Worm (Caenorhabditis elegans) whole organism, L1 larva: ENCODE measurements around the gene zgpa-1.

ENCODE experiments used
- C04F5.9 ChIP-seq: sonication (generic microtip); optimal IDR thresholded peaks from 2 replicates; lab custom pipeline; 2016; ENCODE audit warnings: missing genetic modification characterization, missing compliant biosample characterization
- C16A3.4 ChIP-seq: fragments of 150-350 bp; optimal IDR thresholded peaks from 2 replicates; lab custom pipeline; 2014; ENCODE audit warnings: missing biosample characterization, missing genetic modification characterization
- F16B12.6 ChIP-seq: fragments of 150-350 bp; optimal IDR thresholded peaks from 2 replicates; lab custom pipeline; 2014; ENCODE audit warnings: missing biosample characterization, missing genetic modification characterization
- Y116A8C.19 ChIP-seq: sonication (generic microtip); optimal IDR thresholded peaks from 2 replicates; lab custom pipeline; 2016; ENCODE audit warnings: missing compliant biosample characterization, missing genetic modification characterization, borderline replicate concordance
- aha-1 ChIP-seq: fragments of 150-350 bp; optimal IDR thresholded peaks from 2 replicates; lab custom pipeline; 2014; ENCODE audit warnings: missing biosample characterization, missing genetic modification characterization
- aly-2 ChIP-seq: fragments of 150-350 bp; optimal IDR thresholded peaks from 2 replicates; lab custom pipeline; 2014; ENCODE audit warnings: missing biosample characterization, missing genetic modification characterization
- ama-1 ChIP-seq: fragments of 150-350 bp; optimal IDR thresholded peaks from 2 replicates; lab custom pipeline; 2014
- ceh-88 ChIP-seq: fragments of 200-800 bp; sonication (Bioruptor generic); IDR thresholded peaks from 2 replicates; pipeline ENCODE4 v1.3.6; 2022; ENCODE audit warnings: missing genetic modification characterization, missing compliant biosample characterization
- ceh-90 ChIP-seq: sonication (generic microtip); optimal IDR thresholded peaks from 2 replicates; lab custom pipeline; 2016; ENCODE audit warnings: missing genetic modification characterization, missing compliant biosample characterization
- ces-1 ChIP-seq: fragments of 150-350 bp; optimal IDR thresholded peaks from 2 replicates; lab custom pipeline; 2014; ENCODE audit warnings: missing biosample characterization, missing genetic modification reagents, missing genetic modification characterization
- dpl-1 ChIP-seq, 3 experiments: fragments of 150-350 bp in 2 of 3; sonication (generic microtip) in 1 of 3; optimal IDR thresholded peaks; 2 replicates each; lab custom pipeline; 2014 to 2017; ENCODE audit warnings: missing biosample characterization in 3 of 3, missing genetic modification characterization in 3 of 3, missing genetic modification reagents in 3 of 3
- efl-1 ChIP-seq, 4 experiments: fragments of 150-350 bp; optimal IDR thresholded peaks in 3 of 4; peaks in 1 of 4; 1 replicate in 1 of 4; 2 replicates in 3 of 4; lab custom pipeline; 2014; ENCODE audit warnings: missing biosample characterization in 2 of 4, missing genetic modification characterization in 2 of 4, missing genetic modification reagents in 2 of 4
- elt-2 ChIP-seq: sonication (generic microtip); optimal IDR thresholded peaks from 2 replicates; lab custom pipeline; 2016; ENCODE audit warnings: missing genetic modification characterization, mild to moderate bottlenecking, inconsistent platforms, missing compliant biosample characterization, missing genetic modification reagents
- ets-5 ChIP-seq: fragments of 200-800 bp; sonication (Bioruptor generic); IDR thresholded peaks from 2 replicates; pipeline ENCODE4 v1.3.6; 2022; ENCODE audit warnings: missing genetic modification characterization, missing compliant biosample characterization
- fkh-10 ChIP-seq: sonication (generic microtip); optimal IDR thresholded peaks from 2 replicates; lab custom pipeline; 2017; ENCODE audit warnings: missing biosample characterization, missing genetic modification reagents, missing genetic modification characterization
- fkh-8 ChIP-seq: sonication (generic microtip); optimal IDR thresholded peaks from 2 replicates; lab custom pipeline; 2016; ENCODE audit warnings: mild to moderate bottlenecking, missing genetic modification characterization, missing compliant biosample characterization
- grh-1 ChIP-seq: fragments of 200-800 bp; sonication (Bioruptor generic); IDR thresholded peaks from 2 replicates; pipeline ENCODE4 v1.3.6; 2022; ENCODE audit warnings: missing genetic modification reagents, missing genetic modification characterization, missing compliant biosample characterization
- hlh-4 ChIP-seq: sonication (generic microtip); optimal IDR thresholded peaks from 2 replicates; lab custom pipeline; 2016; ENCODE audit warnings: mild to moderate bottlenecking, missing genetic modification characterization, missing compliant biosample characterization
- irx-1 ChIP-seq: sonication (generic microtip); optimal IDR thresholded peaks from 2 replicates; lab custom pipeline; 2016; ENCODE audit warnings: missing genetic modification characterization, missing compliant biosample characterization
- isw-1 ChIP-seq: fragments of 200-800 bp; sonication (Bioruptor generic); IDR thresholded peaks from 2 replicates; pipeline ENCODE4 v1.3.6; 2022; ENCODE audit warnings: missing genetic modification characterization, missing compliant biosample characterization
- lin-13 ChIP-seq: fragments of 150-350 bp; optimal IDR thresholded peaks from 2 replicates; lab custom pipeline; 2014; ENCODE audit warnings: missing biosample characterization, missing genetic modification reagents, missing genetic modification characterization
- lin-14 ChIP-seq: fragments of 200-800 bp; sonication (Bioruptor generic); optimal IDR thresholded peaks from 2 replicates; lab custom pipeline; 2018; ENCODE audit warnings: mild to moderate bottlenecking, missing genetic modification characterization, moderate library complexity, missing compliant biosample characterization
- lin-15B ChIP-seq: fragments of 150-350 bp; sonication (generic microtip); optimal IDR thresholded peaks from 3 replicates; lab custom pipeline; 2014; ENCODE audit warnings: missing biosample characterization, missing genetic modification characterization
- lin-39 ChIP-seq: fragments of 150-350 bp; optimal IDR thresholded peaks from 2 replicates; lab custom pipeline; 2014; ENCODE audit warnings: missing biosample characterization, missing genetic modification reagents, missing genetic modification characterization
- mab-9 ChIP-seq: fragments of 200-800 bp; sonication (Bioruptor generic); IDR thresholded peaks from 2 replicates; pipeline ENCODE4 v1.3.6; 2022; ENCODE audit warnings: missing genetic modification reagents, missing genetic modification characterization, missing compliant biosample characterization
- mdl-1 ChIP-seq, 2 experiments: fragments of 150-350 bp; optimal IDR thresholded peaks; 2 replicates each; lab custom pipeline; 2014 to 2017; ENCODE audit warnings: missing biosample characterization in 2 of 2, missing genetic modification characterization in 2 of 2, inconsistent platforms in 1 of 2
- nhr-11 ChIP-seq: fragments of 150-350 bp; optimal IDR thresholded peaks from 2 replicates; lab custom pipeline; 2014; ENCODE audit warnings: missing biosample characterization, missing genetic modification characterization
- nhr-19 ChIP-seq: fragments of 200-800 bp; sonication (Bioruptor generic); conservative IDR thresholded peaks from 2 replicates; pipeline ENCODE4 v1.3.6; 2022; ENCODE audit warnings: missing genetic modification characterization, missing compliant biosample characterization
- nhr-20 ChIP-seq: sonication (generic microtip); optimal IDR thresholded peaks from 2 replicates; lab custom pipeline; 2016; ENCODE audit warnings: mild to moderate bottlenecking, missing genetic modification characterization, missing compliant biosample characterization
- nhr-237 ChIP-seq: fragments of 150-350 bp; optimal IDR thresholded peaks from 2 replicates; lab custom pipeline; 2014; ENCODE audit warnings: missing biosample characterization, missing genetic modification characterization
- nhr-28 ChIP-seq: fragments of 150-350 bp; optimal IDR thresholded peaks from 2 replicates; lab custom pipeline; 2014; ENCODE audit warnings: missing biosample characterization, missing genetic modification characterization
- nhr-47 ChIP-seq: sonication (generic microtip); optimal IDR thresholded peaks from 2 replicates; lab custom pipeline; 2016; ENCODE audit warnings: mild to moderate bottlenecking, missing genetic modification characterization, moderate library complexity, missing compliant biosample characterization
- nhr-71 ChIP-seq: sonication (generic microtip); optimal IDR thresholded peaks from 2 replicates; lab custom pipeline; 2016; ENCODE audit warnings: mild to moderate bottlenecking, missing genetic modification characterization, moderate library complexity, missing compliant biosample characterization
- nhr-77 ChIP-seq: fragments of 150-350 bp; optimal IDR thresholded peaks from 2 replicates; lab custom pipeline; 2014; ENCODE audit warnings: missing biosample characterization, missing genetic modification characterization
- nhr-84 ChIP-seq: sonication (generic microtip); optimal IDR thresholded peaks from 2 replicates; lab custom pipeline; 2017; ENCODE audit warnings: missing biosample characterization, missing genetic modification characterization
- pag-3 ChIP-seq: sonication (generic microtip); optimal IDR thresholded peaks from 2 replicates; lab custom pipeline; 2017; ENCODE audit warnings: missing genetic modification characterization, mild to moderate bottlenecking, missing compliant biosample characterization, antibody characterized with exemption, borderline replicate concordance; ENCODE audit not compliant: insufficient read depth
- pqm-1 ChIP-seq: sonication (generic microtip); optimal IDR thresholded peaks from 3 replicates; lab custom pipeline; 2017; ENCODE audit warnings: missing biosample characterization, missing genetic modification characterization
- rnt-1 ChIP-seq: sonication (generic microtip); optimal IDR thresholded peaks from 2 replicates; lab custom pipeline; 2016; ENCODE audit warnings: mild to moderate bottlenecking, missing genetic modification characterization, moderate library complexity, missing compliant biosample characterization
- snu-23 ChIP-seq: sonication (generic microtip); optimal IDR thresholded peaks from 2 replicates; lab custom pipeline; 2016; ENCODE audit warnings: missing genetic modification characterization, missing compliant biosample characterization
- sox-4 ChIP-seq: sonication (generic microtip); optimal IDR thresholded peaks from 2 replicates; lab custom pipeline; 2016; ENCODE audit warnings: missing genetic modification characterization, missing compliant biosample characterization
- sptf-1 ChIP-seq: fragments of 150-350 bp; optimal IDR thresholded peaks from 2 replicates; lab custom pipeline; 2014; ENCODE audit warnings: missing biosample characterization, missing genetic modification characterization
- sup-37 ChIP-seq: fragments of 200-800 bp; sonication (Bioruptor generic); optimal IDR thresholded peaks from 2 replicates; lab custom pipeline; 2018; ENCODE audit warnings: mild to moderate bottlenecking, missing genetic modification characterization, missing compliant biosample characterization
- swsn-7 ChIP-seq: sonication (generic microtip); optimal IDR thresholded peaks from 2 replicates; lab custom pipeline; 2016; ENCODE audit warnings: missing genetic modification characterization, missing compliant biosample characterization
- tbx-2 ChIP-seq: sonication (generic microtip); optimal IDR thresholded peaks from 2 replicates; lab custom pipeline; 2016; ENCODE audit warnings: missing genetic modification characterization, missing compliant biosample characterization
- unc-130 ChIP-seq: fragments of 150-350 bp; optimal IDR thresholded peaks from 2 replicates; lab custom pipeline; 2017; ENCODE audit warnings: missing biosample characterization, missing genetic modification characterization, inconsistent platforms
- unc-30 ChIP-seq: sonication (generic microtip); optimal IDR thresholded peaks from 2 replicates; lab custom pipeline; 2017; ENCODE audit warnings: missing biosample characterization, missing genetic modification characterization
- unc-62 ChIP-seq: fragments of 150-350 bp; optimal IDR thresholded peaks from 2 replicates; lab custom pipeline; 2014; ENCODE audit warnings: missing biosample characterization, missing genetic modification reagents, missing genetic modification characterization
- unc-86 ChIP-seq: sonication (generic microtip); optimal IDR thresholded peaks from 2 replicates; lab custom pipeline; 2016; ENCODE audit warnings: missing genetic modification characterization, missing compliant biosample characterization
- vab-15 ChIP-seq: sonication (generic microtip); optimal IDR thresholded peaks from 2 replicates; lab custom pipeline; 2017; ENCODE audit warnings: missing genotype, mild to moderate bottlenecking, missing genetic modification characterization, missing compliant biosample characterization
- xbp-1 ChIP-seq: sonication (generic microtip); optimal IDR thresholded peaks from 2 replicates; lab custom pipeline; 2016; ENCODE audit warnings: missing genetic modification characterization, missing compliant biosample characterization
- zag-1 ChIP-seq: fragments of 150-350 bp; optimal IDR thresholded peaks from 2 replicates; lab custom pipeline; 2014; ENCODE audit warnings: missing biosample characterization, missing genetic modification characterization
- zip-4 ChIP-seq: fragments of 200-800 bp; sonication (Bioruptor generic); optimal IDR thresholded peaks from 2 replicates; lab custom pipeline; 2018; ENCODE audit warnings: mild to moderate bottlenecking, missing genetic modification characterization, moderate library complexity, missing compliant biosample characterization
- ztf-11 ChIP-seq, 2 experiments: sonication (generic microtip); optimal IDR thresholded peaks; 2 replicates each; lab custom pipeline; 2016 to 2017; ENCODE audit warnings: missing genetic modification characterization in 2 of 2, missing biosample characterization in 1 of 2, missing compliant biosample characterization in 1 of 2

zgpa-1 gene

DNA sequence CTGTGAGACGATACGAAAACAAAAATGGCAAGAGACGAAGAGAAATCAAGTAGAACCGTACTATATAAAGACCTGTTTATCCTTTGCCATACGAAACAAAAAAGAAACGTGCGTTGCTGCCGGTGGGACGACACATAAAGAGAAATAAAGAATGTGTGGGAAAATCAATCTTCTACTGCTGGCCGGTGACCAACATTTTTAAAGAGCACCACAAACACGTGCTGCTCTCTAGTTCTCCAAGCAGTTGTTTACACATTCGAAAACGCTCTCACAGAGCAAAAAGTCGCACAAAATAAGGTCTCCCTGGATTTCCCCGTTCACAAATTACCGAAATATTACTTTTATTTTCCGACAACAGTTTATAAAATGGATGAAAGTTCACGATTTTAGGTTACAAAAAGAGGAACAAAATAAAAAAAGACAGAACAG is 23.1 kb downstream of the zgpa-1 start, which contains the start of gene imp-3 (continued):
- no peak for TF ChIP-seq fkh-8 (tag; lab: Kevin White, UChicago)
- no peak for TF ChIP-seq ces-1
- no peak for TF ChIP-seq swsn-7
- TF ChIP-seq tbx-2 (tag; lab: Kevin White, UChicago): peak; percentile 37
- no peak for TF ChIP-seq nhr-11 (tag; lab: Kevin White, UChicago)
- TF ChIP-seq C04F5.9: no peak
- 0 out of 2 replicates have a peak, but pooled peaks have one; percentile 11 for TF ChIP-seq nhr-19
- no peak for TF ChIP-seq F16B12.6 (tag; lab: Kevin White, UChicago)
- TF ChIP-seq unc-62 (GFP tag; lab: Kevin White, UChicago): no peak
- TF ChIP-seq grh-1: 0 out of 2 replicates have a peak, but pooled peaks have one; percentile 25
- TF ChIP-seq zag-1: no peak
- TF ChIP-seq rnt-1: peak; percentile 31
- TF ChIP-seq lin-39: no peak
- peak; percentile 18 for TF ChIP-seq irx-1 (tag; lab: Kevin White, UChicago)
- no peak for TF ChIP-seq sptf-1 (tag; lab: Kevin White, UChicago)
- no peak for TF ChIP-seq vab-15
- no peak for TF ChIP-seq lin-15B (tag; lab: Kevin White, UChicago)
- TF ChIP-seq Y116A8C.19 (tag; lab: Kevin White, UChicago): no peak
- TF ChIP-seq snu-23 (GFP tag; lab: Kevin White, UChicago): peak; percentile 57
- no peak for TF ChIP-seq nhr-237 (tag; lab: Kevin White, UChicago)
- peak; percentile 7 for TF ChIP-seq xbp-1
- TF ChIP-seq isw-1: no peak
- TF ChIP-seq fkh-10 (GFP tag; lab: Kevin White, UChicago): no peak
- no peak for TF ChIP-seq sox-4 (tag; lab: Kevin White, UChicago)
- peak; percentile 93 for TF ChIP-seq ama-1 (lab: Kevin White, UChicago)
- no peak for TF ChIP-seq sup-37 (GFP tag; lab: Kevin White, UChicago)
- TF ChIP-seq ets-5 (GFP tag; lab: Robert Waterston, UW): no peak
- peak; percentile 32 for TF ChIP-seq unc-130 (tag; lab: Kevin White, UChicago)
- no peak for TF ChIP-seq aha-1 (tag; lab: Kevin White, UChicago)
- TF ChIP-seq C16A3.4 (tag; lab: Kevin White, UChicago): no peak
- no peak for TF ChIP-seq unc-30 (tag; lab: Kevin White, UChicago)
- TF ChIP-seq dpl-1 (GFP tag; optimal IDR thresholded peaks at IDR 0.05; lab: Kevin White, UChicago): peak in 2 of 3 experiments; percentile 31 to 41
- no peak for TF ChIP-seq ztf-11 (tag; optimal IDR thresholded peaks at IDR 0.05; lab: Kevin White, UChicago)
- TF ChIP-seq ceh-88: 0 out of 2 replicates have a peak, but pooled peaks have one; percentile 11
- TF ChIP-seq zip-4: no peak
- peak; percentile 71 for TF ChIP-seq lin-14
- peak in 1 of 2 experiments; percentile 78 for TF ChIP-seq mdl-1 (tag; optimal IDR thresholded peaks at IDR 0.05; lab: Kevin White, UChicago)
- no peak for TF ChIP-seq lin-13 (GFP tag; lab: Kevin White, UChicago)
- no peak for TF ChIP-seq nhr-84 (tag; lab: Kevin White, UChicago)
- no peak for TF ChIP-seq ceh-90
- TF ChIP-seq unc-86 (tag; lab: Kevin White, UChicago): no peak
- TF ChIP-seq nhr-20: peak; percentile 46
- TF ChIP-seq pag-3 (tag; lab: Kevin White, UChicago): no peak
- TF ChIP-seq hlh-4 (tag; lab: Kevin White, UChicago): no peak
- no peak for TF ChIP-seq nhr-77
- no peak for TF ChIP-seq nhr-28 (tag; lab: Kevin White, UChicago)
- no peak for TF ChIP-seq pqm-1 (tag; lab: Kevin White, UChicago)
- TF ChIP-seq efl-1 (optimal IDR thresholded peaks at IDR 0.05; lab: Kevin White, UChicago): peak; percentile 26 to 42
- peak; percentile 21 to 95 for TF ChIP-seq efl-1 (GFP tag; optimal IDR thresholded peaks at IDR 0.05 in 1 of 2; lab: Kevin White, UChicago)
- peak; percentile 65 for TF ChIP-seq nhr-71 (tag; lab: Kevin White, UChicago)
- no peak for TF ChIP-seq mab-9 (GFP tag; lab: Robert Waterston, UW)
- peak; percentile 66 for TF ChIP-seq nhr-47
- TF ChIP-seq aly-2 (tag; lab: Kevin White, UChicago): peak; percentile 16
- TF ChIP-seq elt-2 (tag; lab: Kevin White, UChicago): peak; percentile 6
